Fruit fly (Drosophila melanogaster) whole organism, embryonic: ENCODE data around the gene CG17841.

Experiments
- Ada2b ChIP-seq: fragments of 200-800 bp; sonication (Bioruptor generic); IDR thresholded peaks from 2 replicates; pipeline ENCODE4 v1.3.6; 2022; ENCODE audit warnings: missing biosample characterization, missing genetic modification characterization
- CG11247 ChIP-seq: fragments of 200-800 bp; sonication (Bioruptor generic); IDR thresholded peaks from 2 replicates; pipeline ENCODE4 v1.3.6; 2022; ENCODE audit warnings: missing biosample characterization, missing genetic modification characterization
- CG13894 ChIP-seq: fragments of 200-800 bp; sonication (Bioruptor generic); optimal IDR thresholded peaks from 3 replicates; lab custom pipeline; 2018; ENCODE audit warnings: missing biosample characterization, mild to moderate bottlenecking, missing genetic modification characterization, moderate library complexity
- CG14050 ChIP-seq: fragments of 200-800 bp; sonication (Bioruptor generic); IDR thresholded peaks from 3 replicates; pipeline ENCODE4 v1.3.6; 2022; ENCODE audit warnings: missing biosample characterization, missing genetic modification characterization
- CG17802 ChIP-seq: fragments of 200-800 bp; sonication (Bioruptor generic); optimal IDR thresholded peaks from 2 replicates; lab custom pipeline; 2018; ENCODE audit warnings: missing biosample characterization, mild to moderate bottlenecking, missing genetic modification characterization, moderate library complexity
- CG17829 ChIP-seq: fragments of 200-800 bp; optimal IDR thresholded peaks from 2 replicates; lab custom pipeline; 2019; ENCODE audit warnings: missing biosample characterization, mild to moderate bottlenecking, missing genetic modification characterization, moderate library complexity
- CG18262 ChIP-seq: fragments of 200-800 bp; optimal IDR thresholded peaks from 3 replicates; lab custom pipeline; 2019; ENCODE audit warnings: missing biosample characterization, mild to moderate bottlenecking, missing genetic modification characterization, moderate library complexity
- CG18599 ChIP-seq: fragments of 200-800 bp; sonication (Bioruptor generic); optimal IDR thresholded peaks from 3 replicates; lab custom pipeline; 2017; ENCODE audit warnings: missing biosample characterization, missing genetic modification characterization, mild to moderate bottlenecking, moderate library complexity, missing genetic modification reagents
- CG2116 ChIP-seq: fragments of 200-800 bp; sonication (Bioruptor generic); optimal IDR thresholded peaks from 3 replicates; lab custom pipeline; 2018; ENCODE audit warnings: missing biosample characterization, mild to moderate bottlenecking, missing genetic modification characterization
- CG30431 ChIP-seq: fragments of 200-800 bp; sonication (Bioruptor generic); optimal IDR thresholded peaks from 2 replicates; lab custom pipeline; 2017; ENCODE audit warnings: missing biosample characterization, missing genetic modification characterization
- CG34376 ChIP-seq: fragments of 200-800 bp; sonication (Bioruptor generic); optimal IDR thresholded peaks from 2 replicates; lab custom pipeline; 2018; ENCODE audit warnings: missing biosample characterization, mild to moderate bottlenecking, missing genetic modification characterization
- CG5245 ChIP-seq: fragments of 200-800 bp; sonication (Bioruptor generic); optimal IDR thresholded peaks from 3 replicates; lab custom pipeline; 2016; ENCODE audit warnings: missing biosample characterization, missing genetic modification characterization
- CG7357 ChIP-seq: fragments of 200-800 bp; sonication (Bioruptor generic); IDR thresholded peaks from 3 replicates; pipeline ENCODE4 v1.3.6; 2022; ENCODE audit warnings: missing biosample characterization, missing genetic modification characterization
- CG7928 ChIP-seq: fragments of 200-800 bp; sonication (Bioruptor generic); optimal IDR thresholded peaks from 2 replicates; lab custom pipeline; 2017; ENCODE audit warnings: missing biosample characterization, mild to moderate bottlenecking, missing genetic modification characterization
- Doc2 ChIP-seq: fragments of 200-800 bp; sonication (Bioruptor generic); IDR thresholded peaks from 2 replicates; pipeline ENCODE4 v1.3.6; 2022; ENCODE audit warnings: missing biosample characterization, missing genetic modification characterization
- Fer3 ChIP-seq: fragments of 200-800 bp; sonication (Bioruptor generic); optimal IDR thresholded peaks from 2 replicates; lab custom pipeline; 2018; ENCODE audit warnings: missing biosample characterization, mild to moderate bottlenecking, missing genetic modification characterization, moderate library complexity
- GATAe ChIP-seq: fragments of 200-800 bp; sonication (Bioruptor generic); conservative IDR thresholded peaks from 2 replicates; pipeline ENCODE4 v1.3.6; 2022; ENCODE audit warnings: missing biosample characterization, missing genetic modification characterization
- HHEX ChIP-seq: fragments of 200-800 bp; sonication (Bioruptor generic); optimal IDR thresholded peaks from 3 replicates; lab custom pipeline; 2017; ENCODE audit warnings: missing biosample characterization, mild to moderate bottlenecking, missing genetic modification characterization, missing genetic modification reagents
- Hr3 ChIP-seq: fragments of 200-800 bp; sonication (Bioruptor generic); optimal IDR thresholded peaks from 3 replicates; lab custom pipeline; 2016; ENCODE audit warnings: missing biosample characterization, missing genetic modification characterization
- Myb ChIP-seq: fragments of 200-800 bp; sonication (Bioruptor generic); optimal IDR thresholded peaks from 2 replicates; lab custom pipeline; 2016; ENCODE audit warnings: missing biosample characterization, missing genetic modification characterization
- Nf-YB ChIP-seq: fragments of 200-800 bp; sonication (Bioruptor generic); optimal IDR thresholded peaks from 3 replicates; lab custom pipeline; 2019; ENCODE audit warnings: missing biosample characterization, mild to moderate bottlenecking, missing genetic modification characterization, moderate library complexity
- Oaz ChIP-seq: fragments of 200-800 bp; sonication (Bioruptor generic); IDR thresholded peaks from 2 replicates; pipeline ENCODE4 v1.3.6; 2022; ENCODE audit warnings: missing biosample characterization, missing genetic modification characterization
- Sin3A ChIP-seq: fragments of >200 bp; optimal IDR thresholded peaks from 2 replicates; lab custom pipeline; 2018
- Six4 ChIP-seq: fragments of 200-800 bp; sonication (Bioruptor generic); optimal IDR thresholded peaks from 2 replicates; lab custom pipeline; 2016; ENCODE audit warnings: missing biosample characterization, missing genetic modification characterization
- Trl ChIP-seq, 3 experiments: fragments of >200 bp in 2 of 3; fragments of 200-800 bp in 1 of 3; sonication (Bioruptor generic) in 1 of 3; optimal IDR thresholded peaks; 2 replicates in 1 of 3; 3 replicates in 2 of 3; lab custom pipeline; 2016 to 2017; ENCODE audit warnings: missing biosample characterization in 1 of 3, missing genetic modification characterization in 1 of 3
- ap ChIP-seq: fragments of 200-800 bp; sonication (Bioruptor generic); IDR thresholded peaks from 2 replicates; pipeline ENCODE4 v1.3.6; 2022; ENCODE audit warnings: missing biosample characterization, missing genetic modification characterization
- chinmo ChIP-seq: fragments of 200-800 bp; sonication (Bioruptor generic); IDR thresholded peaks from 4 replicates; pipeline ENCODE4 v1.3.6; 2022; ENCODE audit warnings: missing biosample characterization, missing genetic modification characterization; ENCODE audit not compliant: partially characterized antibody
- dimm ChIP-seq: fragments of 200-800 bp; sonication (Bioruptor generic); IDR thresholded peaks from 2 replicates; pipeline ENCODE4 v1.3.6; 2022; ENCODE audit warnings: missing biosample characterization, missing genetic modification characterization
- fd96Cb ChIP-seq: fragments of 200-800 bp; sonication (Bioruptor generic); optimal IDR thresholded peaks from 2 replicates; lab custom pipeline; 2018; ENCODE audit warnings: missing biosample characterization, mild to moderate bottlenecking, missing genetic modification characterization, moderate library complexity
- gsb-n ChIP-seq: fragments of 200-800 bp; sonication (Bioruptor generic); optimal IDR thresholded peaks from 3 replicates; lab custom pipeline; 2018; ENCODE audit warnings: missing biosample characterization, mild to moderate bottlenecking, missing genetic modification characterization
- lab ChIP-seq: fragments of 200-800 bp; sonication (Bioruptor generic); optimal IDR thresholded peaks from 3 replicates; lab custom pipeline; 2017; ENCODE audit warnings: missing biosample characterization, missing genetic modification characterization, mild to moderate bottlenecking, moderate library complexity, missing genetic modification reagents
- mirr ChIP-seq: fragments of 200-800 bp; sonication (Bioruptor generic); optimal IDR thresholded peaks from 3 replicates; lab custom pipeline; 2018; ENCODE audit warnings: missing biosample characterization, mild to moderate bottlenecking, missing genetic modification characterization
- pnt ChIP-seq: fragments of 200-800 bp; sonication (Bioruptor generic); optimal IDR thresholded peaks from 3 replicates; lab custom pipeline; 2016; ENCODE audit warnings: missing biosample characterization, missing genetic modification characterization
- tio ChIP-seq: fragments of 200-800 bp; sonication (Bioruptor generic); optimal IDR thresholded peaks from 2 replicates; lab custom pipeline; 2017; ENCODE audit warnings: missing biosample characterization, missing genetic modification characterization, inconsistent platforms
- usp ChIP-seq: fragments of >200 bp; optimal IDR thresholded peaks from 2 replicates; lab custom pipeline; 2017; ENCODE audit warnings: missing biosample characterization, missing genetic modification characterization
- wek ChIP-seq: fragments of 200-800 bp; sonication (Bioruptor generic); optimal IDR thresholded peaks from 3 replicates; lab custom pipeline; 2018; ENCODE audit warnings: missing biosample characterization, mild to moderate bottlenecking, missing genetic modification characterization, moderate library complexity
- zen ChIP-seq: fragments of 200-800 bp; sonication (Bioruptor generic); optimal IDR thresholded peaks from 3 replicates; lab custom pipeline; 2018; ENCODE audit warnings: missing biosample characterization, mild to moderate bottlenecking, missing genetic modification characterization, moderate library complexity

The CG17841 gene

DNA sequence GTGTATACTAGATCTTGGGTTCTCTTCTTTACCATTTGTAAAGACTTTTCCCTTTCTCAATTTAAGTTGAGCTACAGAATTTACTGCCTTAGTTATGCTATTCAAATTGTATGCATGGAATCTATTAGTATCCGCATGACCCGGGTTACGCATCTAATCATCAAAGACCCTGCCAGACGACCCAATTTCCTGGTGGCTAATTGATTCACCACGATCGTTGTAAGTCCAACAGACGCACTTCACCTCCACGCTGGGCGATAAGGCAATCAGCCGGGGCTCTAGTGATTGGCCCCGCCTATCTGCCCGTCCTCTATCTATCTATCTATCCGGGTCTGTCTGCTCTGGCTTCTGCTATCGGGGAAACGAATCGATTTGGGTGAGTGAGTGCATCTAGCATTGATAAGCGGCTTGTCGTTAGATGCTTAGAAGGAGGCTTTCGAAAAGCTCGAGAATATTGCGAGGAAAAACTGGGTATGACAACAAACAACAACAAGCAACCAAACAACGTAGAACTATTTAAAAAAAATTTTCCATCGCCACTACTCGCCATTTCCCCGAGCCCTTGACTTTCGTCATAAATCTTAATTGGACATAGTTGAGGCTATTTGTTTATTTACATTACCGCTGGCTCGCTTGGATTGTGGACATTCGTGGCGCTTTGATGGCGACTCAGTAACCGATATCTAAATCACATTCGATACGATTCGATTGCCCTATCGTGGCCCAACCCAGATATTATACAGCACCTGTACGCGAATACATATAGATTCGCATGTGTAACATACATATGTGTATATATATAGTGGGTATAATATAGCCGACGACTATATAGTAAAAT, 2.6 kb downstream of the CG17841 start (continued):
- TF ChIP-seq CG7357 (GFP tag; lab: Robert Waterston, UW) (no peak), ap (GFP tag; lab: Robert Waterston, UW) (peak; percentile 5; the same call in 1 of the 2 replicates), zen (no peak), HHEX (GFP tag; lab: Kevin White, UChicago) (peak; percentile 3), Nf-YB (GFP tag; lab: Kevin White, UChicago) (peak; percentile 63), CG7928 (no peak), GATAe (GFP tag; lab: Robert Waterston, UW) (peak; percentile 54; the same call in 1 of the 2 replicates), mirr (GFP tag; lab: Kevin White, UChicago) (peak; percentile 39), gsb-n (peak; percentile 13), Ada2b (GFP tag; lab: Robert Waterston, UW) (no peak), CG18599 (GFP tag; lab: Kevin White, UChicago) (no peak), lab (GFP tag; lab: Kevin White, UChicago) (peak; percentile 36), chinmo (0 out of 4 replicates have a peak, but pooled peaks have one; percentile 44)

DNA sequence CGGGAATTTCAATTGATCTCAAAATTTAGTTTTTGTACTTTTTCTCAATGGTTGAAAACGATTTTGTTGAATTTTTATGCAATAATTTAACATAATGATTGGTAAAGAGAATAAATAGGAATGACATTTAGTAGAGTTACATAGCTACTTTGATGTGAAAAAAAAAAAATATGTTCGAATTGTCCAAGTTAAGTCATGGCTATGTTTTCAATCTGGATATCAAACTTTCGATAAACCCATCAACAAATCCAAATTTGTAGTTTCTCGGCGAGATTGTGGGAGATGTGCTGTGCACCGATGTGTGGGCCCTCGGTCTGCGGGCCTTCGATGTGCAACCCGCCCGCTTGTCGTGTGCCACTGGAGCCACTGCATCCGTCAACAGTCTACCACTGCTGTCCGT, 7.4 kb downstream of the CG17841 start, which contains the start of the genes CG32686 and CG2898:
TSS of gene CG32686 (minus strand) at position 101 of the 400 bp plus-strand sequence.
TSS of gene CG2898 (plus strand) at position 159 of the 400 bp plus-strand sequence.
- no peak for TF ChIP-seq wek (GFP tag; lab: Kevin White, UChicago)
- TF ChIP-seq fd96Cb (tag; lab: Kevin White, UChicago) = no peak
- TF ChIP-seq CG17829 (tag; lab: Kevin White, UChicago) = no peak
- no peak for TF ChIP-seq lab (GFP tag; lab: Kevin White, UChicago)
- TF ChIP-seq dimm = no peak
- no peak for TF ChIP-seq CG5245
- no peak for TF ChIP-seq Hr3 (GFP tag; lab: Kevin White, UChicago)
- TF ChIP-seq usp = no peak

DNA sequence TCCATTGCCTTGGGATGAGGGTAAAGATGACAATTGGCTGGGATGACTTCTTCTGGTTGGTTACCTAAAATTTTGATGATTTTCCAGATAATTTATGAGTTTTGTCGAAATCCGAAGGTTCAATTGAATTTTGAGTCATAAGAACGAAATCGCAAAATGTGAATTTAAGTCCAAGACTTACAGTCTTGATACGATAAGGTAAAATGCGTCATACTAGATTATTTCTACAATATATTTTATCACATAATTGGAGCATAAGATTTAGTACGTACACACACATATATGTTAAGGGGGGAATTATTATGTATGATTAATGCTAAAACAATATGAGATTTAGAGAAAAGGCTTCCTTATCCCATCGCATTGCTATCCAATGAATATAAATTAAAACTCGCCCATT, 13.4 kb downstream of the CG17841 start, which contains the start of gene CG32681:
TSS of gene CG32681 (minus strand) at position 101 of the 400 bp plus-strand sequence.
- TF ChIP-seq CG13894 (tag; lab: Kevin White, UChicago) (no peak), Sin3A (lab: Kevin White, UChicago) (no peak), CG14050 (no peak), Trl (optimal IDR thresholded peaks at IDR 0.05; lab: Kevin White, UChicago) (no peak), Trl (GFP tag; optimal IDR thresholded peaks at IDR 0.05; lab: Kevin White, UChicago) (no peak), CG2116 (no peak), pnt (GFP tag; lab: Kevin White, UChicago) (no peak), Fer3 (no peak), CG34376 (GFP tag; lab: Kevin White, UChicago) (no peak), Oaz (GFP tag; lab: Robert Waterston, UW) (no peak), Doc2 (no peak), CG7357 (GFP tag; lab: Robert Waterston, UW) (no peak), lab (GFP tag; lab: Kevin White, UChicago) (no peak), Six4 (GFP tag; lab: Kevin White, UChicago) (no peak), CG11247 (GFP tag; lab: Robert Waterston, UW) (no peak), CG17802 (no peak), CG30431 (GFP tag; lab: Kevin White, UChicago) (no peak), Myb (no peak), CG18262 (no peak), tio (GFP tag; lab: Kevin White, UChicago) (no peak)
